Fruit fly (Drosophila melanogaster) whole organism, embryonic: ENCODE measurements around the gene shi.

Experiments
- Antp ChIP-seq: fragments of 200-800 bp; sonication (Bioruptor generic); optimal IDR thresholded peaks from 3 replicates; lab custom pipeline; 2016; ENCODE audit warnings: missing biosample characterization, missing genetic modification characterization
- CG10543 ChIP-seq: fragments of 200-800 bp; sonication (Bioruptor generic); optimal IDR thresholded peaks from 3 replicates; lab custom pipeline; 2017; ENCODE audit warnings: missing biosample characterization, mild to moderate bottlenecking, missing genetic modification characterization, moderate library complexity
- CG11504 ChIP-seq: fragments of 200-800 bp; sonication (Bioruptor generic); optimal IDR thresholded peaks from 3 replicates; lab custom pipeline; 2019; ENCODE audit warnings: missing biosample characterization, mild to moderate bottlenecking, missing genetic modification characterization, moderate library complexity
- CG12299 ChIP-seq: fragments of 200-800 bp; sonication (Bioruptor generic); optimal IDR thresholded peaks from 2 replicates; lab custom pipeline; 2018; ENCODE audit warnings: missing biosample characterization, mild to moderate bottlenecking, missing genetic modification characterization
- CG12744 ChIP-seq: fragments of 200-800 bp; sonication (Bioruptor generic); optimal IDR thresholded peaks from 2 replicates; lab custom pipeline; 2016; ENCODE audit warnings: missing biosample characterization, missing genetic modification characterization
- CG13624 ChIP-seq: fragments of 200-800 bp; sonication (Bioruptor generic); optimal IDR thresholded peaks from 2 replicates; lab custom pipeline; 2016; ENCODE audit warnings: missing biosample characterization, missing genetic modification characterization
- CG1647 ChIP-seq: fragments of 200-800 bp; sonication (Bioruptor generic); optimal IDR thresholded peaks from 3 replicates; lab custom pipeline; 2016; ENCODE audit warnings: missing biosample characterization, missing genetic modification characterization
- CG16863 ChIP-seq: fragments of 200-800 bp; sonication (Bioruptor generic); optimal IDR thresholded peaks from 3 replicates; lab custom pipeline; 2016; ENCODE audit warnings: missing biosample characterization, missing genetic modification characterization
- CG2120 ChIP-seq: fragments of 200-800 bp; sonication (Bioruptor generic); optimal IDR thresholded peaks from 3 replicates; lab custom pipeline; 2016; ENCODE audit warnings: missing biosample characterization, missing genetic modification characterization
- CG2129 ChIP-seq: fragments of 200-800 bp; sonication (Bioruptor generic); IDR thresholded peaks from 2 replicates; pipeline ENCODE4 v1.3.6; 2022; ENCODE audit warnings: missing biosample characterization, missing genetic modification characterization; ENCODE audit not compliant: partially characterized antibody
- CG2712 ChIP-seq: fragments of 200-800 bp; optimal IDR thresholded peaks from 3 replicates; lab custom pipeline; 2019; ENCODE audit warnings: missing biosample characterization, mild to moderate bottlenecking, missing genetic modification characterization, moderate library complexity
- CG42726 ChIP-seq: fragments of 200-800 bp; sonication (Bioruptor generic); IDR thresholded peaks from 2 replicates; pipeline ENCODE4 v1.3.6; 2022; ENCODE audit warnings: missing biosample characterization, missing genetic modification characterization; ENCODE audit not compliant: partially characterized antibody
- CG4328 ChIP-seq: fragments of 200-800 bp; sonication (Bioruptor generic); optimal IDR thresholded peaks from 3 replicates; lab custom pipeline; 2017; ENCODE audit warnings: missing biosample characterization, missing genetic modification reagents, missing genetic modification characterization
- CG4360 ChIP-seq: fragments of 200-800 bp; sonication (Bioruptor generic); IDR thresholded peaks from 2 replicates; pipeline ENCODE4 v1.3.6; 2022; ENCODE audit warnings: missing biosample characterization, missing genetic modification characterization
- CG5180 ChIP-seq: fragments of 200-800 bp; sonication (Bioruptor generic); optimal IDR thresholded peaks from 3 replicates; lab custom pipeline; 2017; ENCODE audit warnings: missing biosample characterization, missing genetic modification characterization, mild to moderate bottlenecking, moderate library complexity, missing genetic modification reagents
- CG5953 ChIP-seq: fragments of 200-800 bp; sonication (Bioruptor generic); IDR thresholded peaks from 2 replicates; pipeline ENCODE4 v1.3.6; 2022; ENCODE audit warnings: missing biosample characterization, missing genetic modification characterization
- CG6813 ChIP-seq: fragments of 200-800 bp; sonication (Bioruptor generic); optimal IDR thresholded peaks from 2 replicates; lab custom pipeline; 2017; ENCODE audit warnings: missing biosample characterization, missing genetic modification characterization, mild to moderate bottlenecking, moderate library complexity, missing genetic modification reagents
- CG7372 ChIP-seq: fragments of 200-800 bp; sonication (Bioruptor generic); IDR thresholded peaks from 2 replicates; pipeline ENCODE4 v1.3.6; 2022; ENCODE audit warnings: missing biosample characterization, missing genetic modification characterization
- CG8281 ChIP-seq: fragments of 200-800 bp; sonication (Bioruptor generic); optimal IDR thresholded peaks from 2 replicates; lab custom pipeline; 2018; ENCODE audit warnings: missing biosample characterization, mild to moderate bottlenecking, missing genetic modification characterization, moderate library complexity
- CG9932 ChIP-seq: fragments of 200-800 bp; sonication (Bioruptor generic); IDR thresholded peaks from 2 replicates; pipeline ENCODE4 v1.3.6; 2022; ENCODE audit warnings: missing biosample characterization, missing genetic modification characterization
- Camta ChIP-seq: fragments of 200-800 bp; sonication (Bioruptor generic); optimal IDR thresholded peaks from 2 replicates; lab custom pipeline; 2016; ENCODE audit warnings: missing biosample characterization, missing genetic modification characterization
- Eip74EF ChIP-seq, 2 experiments: fragments of 200-800 bp in 1 of 2; fragments of >200 bp in 1 of 2; sonication (Bioruptor generic) in 1 of 2; optimal IDR thresholded peaks; 2 replicates each; lab custom pipeline; 2017 to 2019; ENCODE audit warnings: missing biosample characterization in 2 of 2, missing genetic modification characterization in 2 of 2, mild to moderate bottlenecking in 1 of 2, moderate library complexity in 1 of 2
- HLH4C ChIP-seq: fragments of 200-800 bp; sonication (Bioruptor generic); IDR thresholded peaks from 3 replicates; pipeline ENCODE4 v1.3.6; 2022; ENCODE audit warnings: missing biosample characterization, missing genetic modification characterization; ENCODE audit not compliant: partially characterized antibody
- Hey ChIP-seq: fragments of 200-800 bp; sonication (Bioruptor generic); optimal IDR thresholded peaks from 3 replicates; lab custom pipeline; 2018; ENCODE audit warnings: missing biosample characterization, mild to moderate bottlenecking, missing genetic modification characterization
- Med ChIP-seq: fragments of 200-800 bp; sonication (Bioruptor generic); peaks from one replicate; lab custom pipeline; 2016; ENCODE audit warnings: missing biosample characterization, missing genetic modification characterization, mild to moderate bottlenecking, inconsistent platforms, moderate library complexity
- Oli ChIP-seq: fragments of 200-800 bp; sonication (Bioruptor generic); optimal IDR thresholded peaks from 2 replicates; lab custom pipeline; 2018; ENCODE audit warnings: missing biosample characterization, mild to moderate bottlenecking, missing genetic modification characterization, moderate library complexity
- PHDP ChIP-seq: fragments of 200-800 bp; sonication (Bioruptor generic); optimal IDR thresholded peaks from 3 replicates; lab custom pipeline; 2018; ENCODE audit warnings: missing biosample characterization, mild to moderate bottlenecking, missing genetic modification characterization, moderate library complexity
- Rx ChIP-seq: fragments of 200-800 bp; sonication (Bioruptor generic); IDR thresholded peaks from 2 replicates; pipeline ENCODE4 v1.3.6; 2022; ENCODE audit warnings: missing biosample characterization, missing genetic modification characterization
- Sin3A ChIP-seq: fragments of >200 bp; optimal IDR thresholded peaks from 2 replicates; lab custom pipeline; 2018
- TFAM ChIP-seq: fragments of 200-800 bp; sonication (Bioruptor generic); optimal IDR thresholded peaks from 2 replicates; lab custom pipeline; 2017; ENCODE audit warnings: missing biosample characterization, missing genetic modification characterization, inconsistent platforms
- ab ChIP-seq: fragments of 200-800 bp; sonication (Bioruptor generic); optimal IDR thresholded peaks from 2 replicates; lab custom pipeline; 2016; ENCODE audit warnings: missing biosample characterization, missing genetic modification characterization
- az2 ChIP-seq: fragments of 200-800 bp; sonication (Bioruptor generic); optimal IDR thresholded peaks from 3 replicates; lab custom pipeline; 2016; ENCODE audit warnings: missing biosample characterization, missing genetic modification characterization
- bab2 ChIP-seq: fragments of 200-800 bp; sonication (Bioruptor generic); optimal IDR thresholded peaks from 2 replicates; lab custom pipeline; 2016; ENCODE audit warnings: missing biosample characterization, missing genetic modification characterization
- caup ChIP-seq: fragments of 200-800 bp; sonication (Bioruptor generic); optimal IDR thresholded peaks from 3 replicates; lab custom pipeline; 2017; ENCODE audit warnings: missing biosample characterization, mild to moderate bottlenecking, missing genetic modification characterization, moderate library complexity; ENCODE audit not compliant: severe bottlenecking
- chm ChIP-seq: fragments of 200-800 bp; sonication (Bioruptor generic); IDR thresholded peaks from 2 replicates; pipeline ENCODE4 v1.3.6; 2022; ENCODE audit warnings: missing biosample characterization, missing genetic modification characterization
- crc ChIP-seq: fragments of 200-800 bp; sonication (Bioruptor generic); optimal IDR thresholded peaks from 2 replicates; lab custom pipeline; 2016; ENCODE audit warnings: missing biosample characterization, missing genetic modification characterization
- eyg ChIP-seq: fragments of 200-800 bp; sonication (Bioruptor generic); optimal IDR thresholded peaks from 3 replicates; lab custom pipeline; 2016; ENCODE audit warnings: missing biosample characterization, missing genetic modification characterization
- ftz-f1 ChIP-seq: fragments of 200-800 bp; sonication (Bioruptor generic); optimal IDR thresholded peaks from 2 replicates; lab custom pipeline; 2016; ENCODE audit warnings: missing biosample characterization, missing genetic modification characterization
- gfzf ChIP-seq: fragments of 200-800 bp; sonication (Bioruptor generic); optimal IDR thresholded peaks from 2 replicates; lab custom pipeline; 2016; ENCODE audit warnings: missing biosample characterization, mild to moderate bottlenecking, missing genetic modification characterization, moderate library complexity
- grau ChIP-seq: fragments of 200-800 bp; optimal IDR thresholded peaks from 3 replicates; lab custom pipeline; 2019; ENCODE audit warnings: missing biosample characterization, mild to moderate bottlenecking, missing genetic modification characterization, moderate library complexity
- lab ChIP-seq: fragments of 200-800 bp; sonication (Bioruptor generic); optimal IDR thresholded peaks from 3 replicates; lab custom pipeline; 2017; ENCODE audit warnings: missing biosample characterization, missing genetic modification characterization, mild to moderate bottlenecking, moderate library complexity, missing genetic modification reagents
- luna ChIP-seq: fragments of 200-800 bp; sonication (Bioruptor generic); optimal IDR thresholded peaks from 2 replicates; lab custom pipeline; 2016; ENCODE audit warnings: missing biosample characterization, missing genetic modification characterization
- odd ChIP-seq: fragments of 200-800 bp; sonication (Bioruptor generic); optimal IDR thresholded peaks from 2 replicates; lab custom pipeline; 2017; ENCODE audit warnings: missing biosample characterization, mild to moderate bottlenecking, missing genetic modification characterization
- org-1 ChIP-seq: fragments of 200-800 bp; sonication (Bioruptor generic); optimal IDR thresholded peaks from 2 replicates; lab custom pipeline; 2017; ENCODE audit warnings: missing biosample characterization, missing genetic modification characterization
- p53 ChIP-seq: fragments of 200-800 bp; sonication (Bioruptor generic); optimal IDR thresholded peaks from 2 replicates; lab custom pipeline; 2016; ENCODE audit warnings: missing biosample characterization, missing genetic modification characterization
- phol ChIP-seq: fragments of 200-800 bp; sonication (Bioruptor generic); optimal IDR thresholded peaks from 3 replicates; lab custom pipeline; 2018; ENCODE audit warnings: missing biosample characterization, mild to moderate bottlenecking, missing genetic modification characterization, moderate library complexity
- sim ChIP-seq: fragments of 200-800 bp; sonication (Bioruptor generic); IDR thresholded peaks from 2 replicates; pipeline ENCODE4 v1.3.6; 2022; ENCODE audit warnings: missing biosample characterization, missing genetic modification characterization
- sob ChIP-seq: fragments of 200-800 bp; sonication (Bioruptor generic); IDR thresholded peaks from 2 replicates; pipeline ENCODE4 v1.3.6; 2022; ENCODE audit warnings: missing biosample characterization, missing genetic modification characterization
- tna ChIP-seq: fragments of 200-800 bp; sonication (Bioruptor generic); IDR thresholded peaks from 2 replicates; pipeline ENCODE4 v1.3.6; 2022; ENCODE audit warnings: missing biosample characterization, missing genetic modification characterization; ENCODE audit not compliant: partially characterized antibody
- tx ChIP-seq: fragments of 200-800 bp; sonication (Bioruptor generic); optimal IDR thresholded peaks from 2 replicates; lab custom pipeline; 2016; ENCODE audit warnings: missing biosample characterization, missing genetic modification characterization
- zfh2 ChIP-seq: fragments of 200-800 bp; sonication (Bioruptor generic); optimal IDR thresholded peaks from 2 replicates; lab custom pipeline; 2016; ENCODE audit warnings: missing biosample characterization, missing genetic modification characterization

Gene shi

DNA sequence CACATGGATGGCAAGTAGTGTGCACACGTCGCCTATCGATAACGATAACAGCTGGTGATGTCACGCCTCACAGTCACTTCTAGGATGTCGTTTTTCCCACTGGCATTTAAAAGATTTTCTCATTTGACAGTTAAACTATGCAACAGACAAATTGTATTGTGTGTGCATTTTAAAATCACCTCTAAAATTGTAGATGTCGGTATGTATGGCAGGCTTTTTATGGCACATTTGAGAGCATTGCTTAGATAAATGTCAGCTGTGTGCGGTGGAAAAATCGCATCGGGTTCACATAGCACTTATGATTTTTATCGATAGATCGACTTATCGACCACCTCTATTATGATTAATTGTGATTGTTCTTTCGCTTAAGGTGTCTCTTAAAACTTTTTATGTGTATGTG is 47.8 kb upstream of the shi start, which contains the start of the genes ArgRS and CG8578 (continued):
- TF ChIP-seq HLH4C (GFP tag; lab: Robert Waterston, UW) (peak; percentile 90), Sin3A (peak; percentile 96), CG2120 (GFP tag; lab: Kevin White, UChicago) (peak; percentile 71), TFAM (GFP tag; lab: Kevin White, UChicago) (no peak), sim (GFP tag; lab: Robert Waterston, UW) (no peak), Oli (tag; lab: Kevin White, UChicago) (no peak), CG13624 (peak; percentile 34), CG8281 (no peak), eyg (GFP tag; lab: Kevin White, UChicago) (no peak), CG5180 (GFP tag; lab: Kevin White, UChicago) (no peak), p53 (GFP tag; lab: Kevin White, UChicago) (peak; percentile 57), CG4360 (GFP tag; lab: Robert Waterston, UW) (no peak), PHDP (tag; lab: Kevin White, UChicago) (peak; percentile 10), Rx (GFP tag; lab: Robert Waterston, UW) (no peak), caup (GFP tag; lab: Kevin White, UChicago) (no peak), bab2 (GFP tag; lab: Kevin White, UChicago) (peak; percentile 84), ftz-f1 (GFP tag; lab: Kevin White, UChicago) (no peak), az2 (peak; percentile 19), luna (GFP tag; lab: Kevin White, UChicago) (peak; percentile 57), CG12299 (tag; lab: Kevin White, UChicago) (no peak), sob (GFP tag; lab: Robert Waterston, UW) (peak; percentile 48), CG6813 (GFP tag; lab: Kevin White, UChicago) (no peak), CG42726 (no peak), Med (peak; percentile 97), Camta (peak; percentile 85), CG12744 (no peak), CG2129 (GFP tag; lab: Robert Waterston, UW) (peak; percentile 26; the same call in 1 of the 2 replicates), org-1 (GFP tag; lab: Kevin White, UChicago) (no peak), grau (tag; lab: Kevin White, UChicago) (peak; percentile 53), zfh2 (GFP tag; lab: Kevin White, UChicago) (peak; percentile 70), CG11504 (tag; lab: Kevin White, UChicago) (no peak), CG4328 (GFP tag; lab: Kevin White, UChicago) (no peak), ab (GFP tag; lab: Kevin White, UChicago) (no peak), gfzf (GFP tag; lab: Kevin White, UChicago) (peak; percentile 20), CG16863 (peak; percentile 35), Eip74EF (GFP tag; optimal IDR thresholded peaks at IDR 0.05; lab: Kevin White, UChicago) (peak in 1 of 2 experiments; percentile 38), tna (GFP tag; lab: Robert Waterston, UW) (peak; percentile 67; the same call in 1 of the 2 replicates), CG2712 (peak; percentile 80), phol (tag; lab: Kevin White, UChicago) (peak; percentile 60), crc (GFP tag; lab: Kevin White, UChicago) (peak; percentile 69), CG9932 (no peak), CG10543 (GFP tag; lab: Kevin White, UChicago) (no peak), Antp (GFP tag; lab: Kevin White, UChicago) (peak; percentile 93), Hey (no peak), odd (GFP tag; lab: Kevin White, UChicago) (no peak), tx (GFP tag; lab: Kevin White, UChicago) (peak; percentile 19), CG5953 (no peak), lab (GFP tag; lab: Kevin White, UChicago) (no peak), chm (no peak), CG1647 (GFP tag; lab: Kevin White, UChicago) (no peak), CG7372 (GFP tag; lab: Robert Waterston, UW) (peak; percentile 77)
